Worm (Caenorhabditis elegans) whole organism, L1 larva: Measurements from ENCODE around the gene cnnm-3.

Experiments
- C04F5.9 ChIP-seq: sonication (generic microtip); optimal IDR thresholded peaks from 2 replicates; lab custom pipeline; 2016; ENCODE audit warnings: missing genetic modification characterization, missing compliant biosample characterization
- C16A3.4 ChIP-seq: fragments of 150-350 bp; optimal IDR thresholded peaks from 2 replicates; lab custom pipeline; 2014; ENCODE audit warnings: missing biosample characterization, missing genetic modification characterization
- C34B4.2 ChIP-seq: sonication (generic microtip); optimal IDR thresholded peaks from 2 replicates; lab custom pipeline; 2017; ENCODE audit warnings: mild to moderate bottlenecking, missing genetic modification characterization, missing compliant biosample characterization
- Y116A8C.19 ChIP-seq: sonication (generic microtip); optimal IDR thresholded peaks from 2 replicates; lab custom pipeline; 2016; ENCODE audit warnings: missing compliant biosample characterization, missing genetic modification characterization, borderline replicate concordance
- ama-1 ChIP-seq: fragments of 150-350 bp; optimal IDR thresholded peaks from 2 replicates; lab custom pipeline; 2014
- blmp-1 ChIP-seq: fragments of 150-350 bp; optimal IDR thresholded peaks from 2 replicates; lab custom pipeline; 2014; ENCODE audit warnings: missing biosample characterization, missing genetic modification characterization
- ceh-8 ChIP-seq: fragments of 200-800 bp; sonication (Bioruptor generic); optimal IDR thresholded peaks from 2 replicates; lab custom pipeline; 2018; ENCODE audit warnings: mild to moderate bottlenecking, missing genetic modification characterization, moderate library complexity, missing compliant biosample characterization
- ceh-82 ChIP-seq, 3 experiments: fragments of 150-350 bp in 1 of 3; sonication (generic microtip) in 2 of 3; optimal IDR thresholded peaks; 2 replicates each; lab custom pipeline; 2014 to 2017; ENCODE audit warnings: missing biosample characterization in 3 of 3, missing genetic modification characterization in 3 of 3
- dpl-1 ChIP-seq, 3 experiments: fragments of 150-350 bp in 2 of 3; sonication (generic microtip) in 1 of 3; optimal IDR thresholded peaks; 2 replicates each; lab custom pipeline; 2014 to 2017; ENCODE audit warnings: missing biosample characterization in 3 of 3, missing genetic modification characterization in 3 of 3, missing genetic modification reagents in 3 of 3
- efl-1 ChIP-seq, 4 experiments: fragments of 150-350 bp; optimal IDR thresholded peaks in 3 of 4; peaks in 1 of 4; 1 replicate in 1 of 4; 2 replicates in 3 of 4; lab custom pipeline; 2014; ENCODE audit warnings: missing biosample characterization in 2 of 4, missing genetic modification characterization in 2 of 4, missing genetic modification reagents in 2 of 4
- elt-2 ChIP-seq: sonication (generic microtip); optimal IDR thresholded peaks from 2 replicates; lab custom pipeline; 2016; ENCODE audit warnings: missing genetic modification characterization, mild to moderate bottlenecking, inconsistent platforms, missing compliant biosample characterization, missing genetic modification reagents
- elt-3 ChIP-seq, 6 experiments: fragments of 150-350 bp in 1 of 6; sonication (generic microtip); optimal IDR thresholded peaks; 2 replicates each; lab custom pipeline; 2017 to 2018; ENCODE audit warnings: missing biosample characterization in 6 of 6, missing genetic modification characterization in 6 of 6, inconsistent platforms in 1 of 6
- fkh-10 ChIP-seq: sonication (generic microtip); optimal IDR thresholded peaks from 2 replicates; lab custom pipeline; 2017; ENCODE audit warnings: missing biosample characterization, missing genetic modification reagents, missing genetic modification characterization
- fkh-8 ChIP-seq: sonication (generic microtip); optimal IDR thresholded peaks from 2 replicates; lab custom pipeline; 2016; ENCODE audit warnings: mild to moderate bottlenecking, missing genetic modification characterization, missing compliant biosample characterization
- fos-1 ChIP-seq: fragments of 150-350 bp; optimal IDR thresholded peaks from 2 replicates; lab custom pipeline; 2014; ENCODE audit warnings: missing biosample characterization, missing genetic modification characterization
- hlh-17 ChIP-seq: fragments of 200-800 bp; sonication (Bioruptor generic); optimal IDR thresholded peaks from 2 replicates; lab custom pipeline; 2018; ENCODE audit warnings: missing genetic modification characterization, mild to moderate bottlenecking, missing compliant biosample characterization, moderate library complexity, borderline replicate concordance
- hlh-4 ChIP-seq: sonication (generic microtip); optimal IDR thresholded peaks from 2 replicates; lab custom pipeline; 2016; ENCODE audit warnings: mild to moderate bottlenecking, missing genetic modification characterization, missing compliant biosample characterization
- hpl-2 ChIP-seq: fragments of 150-350 bp; optimal IDR thresholded peaks from 2 replicates; lab custom pipeline; 2014; ENCODE audit warnings: missing biosample characterization, missing genetic modification reagents, missing genetic modification characterization
- irx-1 ChIP-seq: sonication (generic microtip); optimal IDR thresholded peaks from 2 replicates; lab custom pipeline; 2016; ENCODE audit warnings: missing genetic modification characterization, missing compliant biosample characterization
- jun-1 ChIP-seq: fragments of 150-350 bp; optimal IDR thresholded peaks from 2 replicates; lab custom pipeline; 2014; ENCODE audit warnings: missing biosample characterization, missing genetic modification reagents, missing genetic modification characterization
- lin-14 ChIP-seq: fragments of 200-800 bp; sonication (Bioruptor generic); optimal IDR thresholded peaks from 2 replicates; lab custom pipeline; 2018; ENCODE audit warnings: mild to moderate bottlenecking, missing genetic modification characterization, moderate library complexity, missing compliant biosample characterization
- mdl-1 ChIP-seq, 2 experiments: fragments of 150-350 bp; optimal IDR thresholded peaks; 2 replicates each; lab custom pipeline; 2014 to 2017; ENCODE audit warnings: missing biosample characterization in 2 of 2, missing genetic modification characterization in 2 of 2, inconsistent platforms in 1 of 2
- mep-1 ChIP-seq: fragments of 150-350 bp; optimal IDR thresholded peaks from 2 replicates; lab custom pipeline; 2014; ENCODE audit warnings: missing biosample characterization, missing genetic modification characterization
- nhr-11 ChIP-seq: fragments of 150-350 bp; optimal IDR thresholded peaks from 2 replicates; lab custom pipeline; 2014; ENCODE audit warnings: missing biosample characterization, missing genetic modification characterization
- nhr-19 ChIP-seq: fragments of 200-800 bp; sonication (Bioruptor generic); conservative IDR thresholded peaks from 2 replicates; pipeline ENCODE4 v1.3.6; 2022; ENCODE audit warnings: missing genetic modification characterization, missing compliant biosample characterization
- nhr-20 ChIP-seq: sonication (generic microtip); optimal IDR thresholded peaks from 2 replicates; lab custom pipeline; 2016; ENCODE audit warnings: mild to moderate bottlenecking, missing genetic modification characterization, missing compliant biosample characterization
- nhr-237 ChIP-seq: fragments of 150-350 bp; optimal IDR thresholded peaks from 2 replicates; lab custom pipeline; 2014; ENCODE audit warnings: missing biosample characterization, missing genetic modification characterization
- nhr-28 ChIP-seq: fragments of 150-350 bp; optimal IDR thresholded peaks from 2 replicates; lab custom pipeline; 2014; ENCODE audit warnings: missing biosample characterization, missing genetic modification characterization
- nhr-71 ChIP-seq: sonication (generic microtip); optimal IDR thresholded peaks from 2 replicates; lab custom pipeline; 2016; ENCODE audit warnings: mild to moderate bottlenecking, missing genetic modification characterization, moderate library complexity, missing compliant biosample characterization
- nhr-90 ChIP-seq: sonication (generic microtip); optimal IDR thresholded peaks from 2 replicates; lab custom pipeline; 2016; ENCODE audit warnings: mild to moderate bottlenecking, missing genetic modification characterization, missing compliant biosample characterization; ENCODE audit not compliant: poor library complexity
- pax-3 ChIP-seq: fragments of 200-800 bp; sonication (Bioruptor generic); optimal IDR thresholded peaks from 2 replicates; lab custom pipeline; 2018; ENCODE audit warnings: mild to moderate bottlenecking, missing genetic modification characterization, moderate library complexity, missing compliant biosample characterization
- skn-1 ChIP-seq: fragments of 150-350 bp; optimal IDR thresholded peaks from 2 replicates; lab custom pipeline; 2014; ENCODE audit warnings: missing biosample characterization, missing genetic modification characterization
- snpc-4 ChIP-seq: fragments of 150-350 bp; optimal IDR thresholded peaks from 2 replicates; lab custom pipeline; 2014; ENCODE audit warnings: missing biosample characterization, missing genetic modification characterization
- snu-23 ChIP-seq: sonication (generic microtip); optimal IDR thresholded peaks from 2 replicates; lab custom pipeline; 2016; ENCODE audit warnings: missing genetic modification characterization, missing compliant biosample characterization
- sup-37 ChIP-seq: fragments of 200-800 bp; sonication (Bioruptor generic); optimal IDR thresholded peaks from 2 replicates; lab custom pipeline; 2018; ENCODE audit warnings: mild to moderate bottlenecking, missing genetic modification characterization, missing compliant biosample characterization
- tbx-2 ChIP-seq: sonication (generic microtip); optimal IDR thresholded peaks from 2 replicates; lab custom pipeline; 2016; ENCODE audit warnings: missing genetic modification characterization, missing compliant biosample characterization
- unc-86 ChIP-seq: sonication (generic microtip); optimal IDR thresholded peaks from 2 replicates; lab custom pipeline; 2016; ENCODE audit warnings: missing genetic modification characterization, missing compliant biosample characterization
- xbp-1 ChIP-seq: sonication (generic microtip); optimal IDR thresholded peaks from 2 replicates; lab custom pipeline; 2016; ENCODE audit warnings: missing genetic modification characterization, missing compliant biosample characterization
- zip-4 ChIP-seq: fragments of 200-800 bp; sonication (Bioruptor generic); optimal IDR thresholded peaks from 2 replicates; lab custom pipeline; 2018; ENCODE audit warnings: mild to moderate bottlenecking, missing genetic modification characterization, moderate library complexity, missing compliant biosample characterization

Gene cnnm-3

ce11 chrX:3059299-3059698, 13.7 kb upstream of the cnnm-3 start, which contains the start of gene rsef-1:
Gene rsef-1, minus strand, starts transcription at chrX:3059399.
- TF ChIP-seq sup-37 (GFP tag; lab: Kevin White, UChicago) (no peak), nhr-237 (no peak), snpc-4 (no peak), Y116A8C.19 (no peak), C16A3.4 (no peak), elt-3 (tag; optimal IDR thresholded peaks at IDR 0.05; lab: Kevin White, UChicago) (no peak), nhr-90 (tag; lab: Kevin White, UChicago) (no peak), hlh-4 (tag; lab: Kevin White, UChicago) (no peak), ceh-82 (tag; optimal IDR thresholded peaks at IDR 0.05; lab: Kevin White, UChicago) (no peak), pax-3 (tag; lab: Kevin White, UChicago) (no peak), C04F5.9 (no peak), hlh-17 (GFP tag; lab: Kevin White, UChicago) (no peak), xbp-1 (tag; lab: Kevin White, UChicago) (no peak), nhr-20 (no peak)

- TF ChIP-seq efl-1 (optimal IDR thresholded peaks at IDR 0.05; lab: Kevin White, UChicago) (no peak), efl-1 (GFP tag; optimal IDR thresholded peaks at IDR 0.05 in 1 of 2; lab: Kevin White, UChicago) (peak in 1 of 2 experiments; percentile 58), elt-3 (tag; optimal IDR thresholded peaks at IDR 0.05; lab: Kevin White, UChicago) (no peak), mdl-1 (tag; optimal IDR thresholded peaks at IDR 0.05; lab: Kevin White, UChicago) (no peak), nhr-11 (tag; lab: Kevin White, UChicago) (no peak), pax-3 (tag; lab: Kevin White, UChicago) (no peak)
- TF ChIP-seq, all 84 proteins: peak for 1
Measured at ce11 chrX:3057656-3058055, 12.0 kb upstream of the cnnm-3 start.

ce11 chrX:3056098-3056497, 10.5 kb upstream of the cnnm-3 start:
- TF ChIP-seq snpc-4 (peak; percentile 36), irx-1 (tag; lab: Kevin White, UChicago) (no peak)

- no peak for TF ChIP-seq unc-86 (tag; lab: Kevin White, UChicago)
- peak; percentile 19 for TF ChIP-seq elt-2
- TF ChIP-seq, all 84 proteins: peak for 1
Measured at ce11 chrX:3054802-3055201, 9.2 kb upstream of the cnnm-3 start, which contains the start of gene twk-26. Gene twk-26, minus strand, starts transcription at chrX:3054824.

- TF ChIP-seq zip-4 (GFP tag; lab: Kevin White, UChicago) (no peak), irx-1 (tag; lab: Kevin White, UChicago) (no peak), nhr-19 (no peak)
- TF ChIP-seq, all 84 proteins: peak for 0
Measured at ce11 chrX:3054394-3054793, 8.7 kb upstream of the cnnm-3 start.

- TF ChIP-seq nhr-28 (tag; lab: Kevin White, UChicago) (no peak), dpl-1 (GFP tag; optimal IDR thresholded peaks at IDR 0.05; lab: Kevin White, UChicago) (no peak), jun-1 (no peak), snu-23 (no peak), nhr-237 (no peak), ceh-8 (GFP tag; lab: Kevin White, UChicago) (no peak), Y116A8C.19 (no peak), skn-1 (no peak), fkh-10 (GFP tag; lab: Kevin White, UChicago) (peak; percentile 50), tbx-2 (tag; lab: Kevin White, UChicago) (peak; percentile 25), ama-1 (lab: Kevin White, UChicago) (no peak), hpl-2 (no peak), blmp-1 (tag; lab: Kevin White, UChicago) (no peak), nhr-71 (no peak), mep-1 (tag; lab: Kevin White, UChicago) (no peak), fkh-8 (no peak), fos-1 (tag; lab: Kevin White, UChicago) (no peak), lin-14 (GFP tag; lab: Kevin White, UChicago) (peak; percentile 49), C34B4.2 (tag; lab: Kevin White, UChicago) (no peak)
- TF ChIP-seq, all 84 proteins: peak for 3
Measured at ce11 chrX:3051315-3051993, 5.8 kb upstream of the cnnm-3 start.
